Fruit fly (Drosophila melanogaster) whole organism, embryonic: Measurements from ENCODE around the gene Shmt.
A peak's percentile ranks its signal among the peaks of the same experiment; 100 is the strongest.

ENCODE experiments used
- Antp ChIP-seq: fragments of 200-800 bp; sonication (Bioruptor generic); optimal IDR thresholded peaks from 3 replicates; lab custom pipeline; 2016; ENCODE audit warnings: missing biosample characterization, missing genetic modification characterization
- Awh ChIP-seq: fragments of 200-800 bp; sonication (Bioruptor generic); IDR thresholded peaks from 2 replicates; pipeline ENCODE4, ENCODE4 v1.3.6; 2022; ENCODE audit warnings: missing biosample characterization, missing genetic modification characterization
- CG10267 ChIP-seq: fragments of 200-800 bp; sonication (Bioruptor generic); optimal IDR thresholded peaks from 2 replicates; lab custom pipeline; 2018; ENCODE audit warnings: missing biosample characterization, mild to moderate bottlenecking, missing genetic modification characterization, moderate library complexity
- CG10274 ChIP-seq: fragments of 200-800 bp; sonication (Bioruptor generic); optimal IDR thresholded peaks from 3 replicates; lab custom pipeline; 2017; ENCODE audit warnings: missing biosample characterization, mild to moderate bottlenecking, missing genetic modification characterization
- CG1233 ChIP-seq: fragments of 200-800 bp; sonication (Bioruptor generic); optimal IDR thresholded peaks from 4 replicates; lab custom pipeline; 2018; ENCODE audit warnings: missing biosample characterization, mild to moderate bottlenecking, missing genetic modification characterization
- CG12391 ChIP-seq: fragments of 200-800 bp; sonication (Bioruptor generic); optimal IDR thresholded peaks from 3 replicates; lab custom pipeline; 2018; ENCODE audit warnings: missing biosample characterization, mild to moderate bottlenecking, missing genetic modification characterization, moderate library complexity
- CG1603 ChIP-seq: fragments of 200-800 bp; sonication (Bioruptor generic); optimal IDR thresholded peaks from 2 replicates; lab custom pipeline; 2019; ENCODE audit warnings: missing biosample characterization, mild to moderate bottlenecking, missing genetic modification characterization, moderate library complexity
- CG17328 ChIP-seq: fragments of 200-800 bp; sonication (Bioruptor generic); IDR thresholded peaks from 2 replicates; pipeline ENCODE4 v1.3.6; 2022; ENCODE audit warnings: missing biosample characterization, missing genetic modification characterization
- CG17361 ChIP-seq: fragments of 200-800 bp; sonication (Bioruptor generic); IDR thresholded peaks from 3 replicates; pipeline ENCODE4 v1.3.6; 2022; ENCODE audit warnings: missing biosample characterization, missing genetic modification characterization
- CG18599 ChIP-seq: fragments of 200-800 bp; sonication (Bioruptor generic); optimal IDR thresholded peaks from 3 replicates; lab custom pipeline; 2017; ENCODE audit warnings: missing biosample characterization, missing genetic modification characterization, mild to moderate bottlenecking, moderate library complexity, missing genetic modification reagents
- CG18619 ChIP-seq: fragments of 200-800 bp; sonication (Bioruptor generic); optimal IDR thresholded peaks from 3 replicates; lab custom pipeline; 2017; ENCODE audit warnings: missing biosample characterization, mild to moderate bottlenecking, missing genetic modification characterization
- CG31441 ChIP-seq: fragments of 200-800 bp; sonication (Bioruptor generic); IDR thresholded peaks from 2 replicates; pipeline ENCODE4 v1.3.6; 2022; ENCODE audit warnings: missing biosample characterization, missing genetic modification characterization
- CG34376 ChIP-seq: fragments of 200-800 bp; sonication (Bioruptor generic); optimal IDR thresholded peaks from 2 replicates; lab custom pipeline; 2018; ENCODE audit warnings: missing biosample characterization, mild to moderate bottlenecking, missing genetic modification characterization
- CG4360 ChIP-seq: fragments of 200-800 bp; sonication (Bioruptor generic); IDR thresholded peaks from 2 replicates; pipeline ENCODE4 v1.3.6; 2022; ENCODE audit warnings: missing biosample characterization, missing genetic modification characterization
- CG4424 ChIP-seq: fragments of 200-800 bp; sonication (Bioruptor generic); optimal IDR thresholded peaks from 3 replicates; lab custom pipeline; 2016; ENCODE audit warnings: missing biosample characterization, missing genetic modification characterization
- CG6765 ChIP-seq: fragments of 200-800 bp; sonication (Bioruptor generic); optimal IDR thresholded peaks from 3 replicates; lab custom pipeline; 2017; ENCODE audit warnings: missing biosample characterization, mild to moderate bottlenecking, missing genetic modification characterization
- CG9932 ChIP-seq: fragments of 200-800 bp; sonication (Bioruptor generic); IDR thresholded peaks from 2 replicates; pipeline ENCODE4 v1.3.6; 2022; ENCODE audit warnings: missing biosample characterization, missing genetic modification characterization
- D ChIP-seq, 2 experiments: fragments of 200-800 bp in 1 of 2; fragments of >200 bp in 1 of 2; sonication (Bioruptor generic) in 1 of 2; optimal IDR thresholded peaks; 2 replicates in 1 of 2; 3 replicates in 1 of 2; lab custom pipeline; 2017; ENCODE audit warnings: mild to moderate bottlenecking in 1 of 2, missing biosample characterization in 1 of 2, missing genetic modification characterization in 1 of 2, missing genetic modification reagents in 1 of 2
- D19B ChIP-seq: fragments of 200-800 bp; sonication (Bioruptor generic); optimal IDR thresholded peaks from 2 replicates; lab custom pipeline; 2017; ENCODE audit warnings: missing biosample characterization, mild to moderate bottlenecking, missing genetic modification characterization
- Gug ChIP-seq: fragments of 200-800 bp; sonication (Bioruptor generic); IDR thresholded peaks from 4 replicates; pipeline ENCODE4 v1.3.6; 2022; ENCODE audit warnings: missing biosample characterization, missing genetic modification characterization
- Hand ChIP-seq: fragments of 200-800 bp; sonication (Bioruptor generic); optimal IDR thresholded peaks from 2 replicates; lab custom pipeline; 2017; ENCODE audit warnings: mild to moderate bottlenecking, missing biosample characterization, missing genetic modification reagents, missing genetic modification characterization
- Hmr ChIP-seq: fragments of 200-800 bp; sonication (Bioruptor generic); optimal IDR thresholded peaks from 3 replicates; lab custom pipeline; 2017; ENCODE audit warnings: mild to moderate bottlenecking, missing biosample characterization, missing genetic modification reagents, missing genetic modification characterization
- Hsf ChIP-seq: fragments of 200-800 bp; sonication (Bioruptor generic); optimal IDR thresholded peaks from 3 replicates; lab custom pipeline; 2016; ENCODE audit warnings: missing biosample characterization, missing genetic modification characterization
- Med ChIP-seq: fragments of 200-800 bp; sonication (Bioruptor generic); peaks from one replicate; lab custom pipeline; 2016; ENCODE audit warnings: missing biosample characterization, missing genetic modification characterization, mild to moderate bottlenecking, inconsistent platforms, moderate library complexity
- Myb ChIP-seq: fragments of 200-800 bp; sonication (Bioruptor generic); optimal IDR thresholded peaks from 2 replicates; lab custom pipeline; 2016; ENCODE audit warnings: missing biosample characterization, missing genetic modification characterization
- Oli ChIP-seq: fragments of 200-800 bp; sonication (Bioruptor generic); optimal IDR thresholded peaks from 2 replicates; lab custom pipeline; 2018; ENCODE audit warnings: missing biosample characterization, mild to moderate bottlenecking, missing genetic modification characterization, moderate library complexity
- Rx ChIP-seq: fragments of 200-800 bp; sonication (Bioruptor generic); IDR thresholded peaks from 2 replicates; pipeline ENCODE4 v1.3.6; 2022; ENCODE audit warnings: missing biosample characterization, missing genetic modification characterization
- Sox100B ChIP-seq: fragments of 200-800 bp; sonication (Bioruptor generic); optimal IDR thresholded peaks from 3 replicates; lab custom pipeline; 2018; ENCODE audit warnings: missing biosample characterization, mild to moderate bottlenecking, missing genetic modification characterization
- Ssrp ChIP-seq: fragments of 200-800 bp; sonication (Bioruptor generic); optimal IDR thresholded peaks from 2 replicates; lab custom pipeline; 2018; ENCODE audit warnings: missing biosample characterization, mild to moderate bottlenecking, missing genetic modification characterization, moderate library complexity
- Trl ChIP-seq, 3 experiments: fragments of >200 bp in 2 of 3; fragments of 200-800 bp in 1 of 3; sonication (Bioruptor generic) in 1 of 3; optimal IDR thresholded peaks; 2 replicates in 1 of 3; 3 replicates in 2 of 3; lab custom pipeline; 2016 to 2017; ENCODE audit warnings: missing biosample characterization in 1 of 3, missing genetic modification characterization in 1 of 3
- Xbp1 ChIP-seq: fragments of 200-800 bp; sonication (Bioruptor generic); optimal IDR thresholded peaks from 3 replicates; lab custom pipeline; 2016; ENCODE audit warnings: missing biosample characterization, mild to moderate bottlenecking, missing genetic modification characterization
- Xrp1 ChIP-seq: fragments of 200-800 bp; sonication (Bioruptor generic); IDR thresholded peaks from 2 replicates; pipeline ENCODE4 v1.3.6; 2022; ENCODE audit warnings: missing biosample characterization, missing genetic modification characterization
- bbx ChIP-seq: fragments of 200-800 bp; sonication (Bioruptor generic); IDR thresholded peaks from 2 replicates; pipeline ENCODE4 v1.3.6; 2022; ENCODE audit warnings: missing biosample characterization, missing genetic modification characterization; ENCODE audit not compliant: partially characterized antibody
- bsh ChIP-seq, 2 experiments: fragments of 200-800 bp; sonication (Bioruptor generic); optimal IDR thresholded peaks; 2 replicates each; lab custom pipeline; 2017 to 2018; ENCODE audit warnings: mild to moderate bottlenecking in 2 of 2, missing biosample characterization in 2 of 2, missing genetic modification characterization in 2 of 2, moderate library complexity in 1 of 2
- caup ChIP-seq: fragments of 200-800 bp; sonication (Bioruptor generic); optimal IDR thresholded peaks from 3 replicates; lab custom pipeline; 2017; ENCODE audit warnings: missing biosample characterization, mild to moderate bottlenecking, missing genetic modification characterization, moderate library complexity; ENCODE audit not compliant: severe bottlenecking
- ci ChIP-seq: fragments of 200-800 bp; sonication (Bioruptor generic); IDR thresholded peaks from 3 replicates; pipeline ENCODE4 v1.3.6; 2022; ENCODE audit warnings: missing biosample characterization, missing genetic modification characterization
- crp ChIP-seq, 2 experiments: fragments of 200-800 bp; sonication (Bioruptor generic); optimal IDR thresholded peaks; 2 replicates in 1 of 2; 3 replicates in 1 of 2; lab custom pipeline; 2017; ENCODE audit warnings: missing biosample characterization in 2 of 2, missing genetic modification characterization in 2 of 2, mild to moderate bottlenecking in 1 of 2, moderate library complexity in 1 of 2
- danr ChIP-seq: fragments of 200-800 bp; sonication (Bioruptor generic); IDR thresholded peaks from 2 replicates; pipeline ENCODE4 v1.3.6; 2022; ENCODE audit warnings: missing biosample characterization, missing genetic modification characterization
- dati ChIP-seq: fragments of 200-800 bp; sonication (Bioruptor generic); IDR thresholded peaks from 2 replicates; pipeline ENCODE4 v1.3.6; 2022; ENCODE audit warnings: missing biosample characterization, missing genetic modification characterization
- gsb-n ChIP-seq: fragments of 200-800 bp; sonication (Bioruptor generic); optimal IDR thresholded peaks from 3 replicates; lab custom pipeline; 2018; ENCODE audit warnings: missing biosample characterization, mild to moderate bottlenecking, missing genetic modification characterization
- ind ChIP-seq: fragments of 200-800 bp; sonication (Bioruptor generic); optimal IDR thresholded peaks from 3 replicates; lab custom pipeline; 2016; ENCODE audit warnings: missing biosample characterization, missing genetic modification characterization
- lbe ChIP-seq: fragments of 200-800 bp; sonication (Bioruptor generic); optimal IDR thresholded peaks from 2 replicates; lab custom pipeline; 2016; ENCODE audit warnings: missing biosample characterization, mild to moderate bottlenecking, missing genetic modification characterization
- prd ChIP-seq, 3 experiments: fragments of >200 bp in 2 of 3; fragments of 200-800 bp in 1 of 3; sonication (Bioruptor generic) in 1 of 3; optimal IDR thresholded peaks in 2 of 3; IDR thresholded peaks in 1 of 3; 2 replicates in 2 of 3; 3 replicates in 1 of 3; pipeline versions ENCODE4 v1.3.6 to Lab custom; 2017 to 2022; ENCODE audit warnings: missing biosample characterization in 1 of 3, missing genetic modification characterization in 1 of 3
- psq ChIP-seq: fragments of 200-800 bp; sonication (Bioruptor generic); optimal IDR thresholded peaks from 2 replicates; lab custom pipeline; 2017; ENCODE audit warnings: missing biosample characterization, missing genetic modification characterization
- sens ChIP-seq: fragments of 200-800 bp; sonication (Bioruptor generic); peaks from one replicate; lab custom pipeline; 2016; ENCODE audit warnings: missing biosample characterization, missing genetic modification characterization
- seq ChIP-seq: fragments of 200-800 bp; sonication (Bioruptor generic); IDR thresholded peaks from 2 replicates; pipeline ENCODE4 v1.3.6; 2022; ENCODE audit warnings: missing biosample characterization, missing genetic modification characterization
- sim ChIP-seq: fragments of 200-800 bp; sonication (Bioruptor generic); IDR thresholded peaks from 2 replicates; pipeline ENCODE4 v1.3.6; 2022; ENCODE audit warnings: missing biosample characterization, missing genetic modification characterization
- slp2 ChIP-seq: fragments of 200-800 bp; sonication (Bioruptor generic); optimal IDR thresholded peaks from 2 replicates; lab custom pipeline; 2016; ENCODE audit warnings: missing biosample characterization, missing genetic modification characterization

The Shmt gene

dm6 chrX:5924378-5924777 lies 7.8 kb upstream of the Shmt start (continued):
- no peak for TF ChIP-seq D (optimal IDR thresholded peaks at IDR 0.05; lab: Kevin White, UChicago)
- TF ChIP-seq D (GFP tag; optimal IDR thresholded peaks at IDR 0.05; lab: Kevin White, UChicago), result peak; percentile 17
- no peak for TF ChIP-seq seq (GFP tag; lab: Robert Waterston, UW)
- no peak for TF ChIP-seq CG17328 (GFP tag; lab: Robert Waterston, UW)
- TF ChIP-seq danr (GFP tag; lab: Robert Waterston, UW), result no peak
- peak; percentile 34 for TF ChIP-seq Oli
- peak; percentile 26 for TF ChIP-seq Sox100B
- TF ChIP-seq CG34376 (GFP tag; lab: Kevin White, UChicago), result no peak
- no peak for TF ChIP-seq CG6765 (GFP tag; lab: Kevin White, UChicago)
- peak; percentile 2 for TF ChIP-seq gsb-n (tag; lab: Kevin White, UChicago)
- no peak for TF ChIP-seq CG18619 (GFP tag; lab: Kevin White, UChicago)
- no peak for TF ChIP-seq CG1233
- TF ChIP-seq bbx (GFP tag; lab: Robert Waterston, UW), result no peak
- TF ChIP-seq psq (GFP tag; lab: Kevin White, UChicago), result no peak
- TF ChIP-seq CG31441 (GFP tag; lab: Robert Waterston, UW), result peak; percentile 28; the same call in 1 of the 2 replicates
- TF ChIP-seq sens (GFP tag; lab: Kevin White, UChicago), result peak; percentile 70
- TF ChIP-seq Rx, result no peak
- peak; percentile 18 for TF ChIP-seq ind (GFP tag; lab: Kevin White, UChicago)
- no peak for TF ChIP-seq Myb
- TF ChIP-seq prd (optimal IDR thresholded peaks at IDR 0.05; lab: Kevin White, UChicago), result no peak
- TF ChIP-seq prd (GFP tag; IDR thresholded peaks at IDR 0.05; lab: Robert Waterston, UW), result peak; percentile 50; the same call in 1 of the 3 replicates
- TF ChIP-seq Hand (GFP tag; lab: Kevin White, UChicago), result no peak

dm6 chrX:5923124-5923523 lies 6.5 kb upstream of the Shmt start:
- 0 out of 3 replicates have a peak, but pooled peaks have one; percentile 13 for TF ChIP-seq CG17361 (GFP tag; lab: Robert Waterston, UW)
- TF ChIP-seq Med (GFP tag; lab: Kevin White, UChicago), result peak; percentile 83
- TF ChIP-seq CG9932, result peak; percentile 24; the same call in 1 of the 2 replicates
- TF ChIP-seq CG4360, result no peak
- TF ChIP-seq CG10274 (GFP tag; lab: Kevin White, UChicago), result no peak
- TF ChIP-seq CG4424, result peak; percentile 17
- TF ChIP-seq CG18599, result peak; percentile 39
- peak; percentile 2 for TF ChIP-seq CG12391 (tag; lab: Kevin White, UChicago)
- no peak for TF ChIP-seq slp2 (GFP tag; lab: Kevin White, UChicago)
- TF ChIP-seq CG10267 (tag; lab: Kevin White, UChicago), result no peak
- TF ChIP-seq Hsf (GFP tag; lab: Kevin White, UChicago), result peak; percentile 28
- 0 out of 3 replicates have a peak, but pooled peaks have one; percentile 17 for TF ChIP-seq ci
- TF ChIP-seq Ssrp (tag; lab: Kevin White, UChicago), result peak; percentile 12
- TF ChIP-seq Xrp1, result peak; percentile 46; the same call in 1 of the 2 replicates
- no peak for TF ChIP-seq Awh (GFP tag; lab: Robert Waterston, UW)
- no peak for TF ChIP-seq Trl (optimal IDR thresholded peaks at IDR 0.05; lab: Kevin White, UChicago)
- peak; percentile 3 for TF ChIP-seq Trl (GFP tag; optimal IDR thresholded peaks at IDR 0.05; lab: Kevin White, UChicago)
- peak; percentile 32 for TF ChIP-seq lbe (GFP tag; lab: Kevin White, UChicago)
- peak; percentile 35 for TF ChIP-seq Xbp1 (GFP tag; lab: Kevin White, UChicago)
- peak; percentile 13 for TF ChIP-seq caup (GFP tag; lab: Kevin White, UChicago)
- TF ChIP-seq D19B (GFP tag; lab: Kevin White, UChicago), result peak; percentile 74
- TF ChIP-seq crp (GFP tag; optimal IDR thresholded peaks at IDR 0.05; lab: Kevin White, UChicago), result no peak
- peak; percentile 48 for TF ChIP-seq CG1603
- no peak for TF ChIP-seq dati
- TF ChIP-seq Antp, result peak; percentile 42
- TF ChIP-seq CG31441 (GFP tag; lab: Robert Waterston, UW), result 0 out of 2 replicates have a peak, but pooled peaks have one; percentile 28
- TF ChIP-seq bsh (GFP tag; optimal IDR thresholded peaks at IDR 0.05; lab: Kevin White, UChicago), result peak in 1 of 2 experiments; percentile 29
- 0 out of 4 replicates have a peak, but pooled peaks have one; percentile 21 for TF ChIP-seq Gug (GFP tag; lab: Robert Waterston, UW)
- no peak for TF ChIP-seq sim (GFP tag; lab: Robert Waterston, UW)
- TF ChIP-seq Hmr (GFP tag; lab: Kevin White, UChicago), result peak; percentile 17
